Fruit fly (Drosophila melanogaster) whole organism, embryonic: ENCODE measurements around the gene CG4465.

ENCODE experiments used
- Atf-2 ChIP-seq: fragments of 200-800 bp; sonication (Bioruptor generic); optimal IDR thresholded peaks from 2 replicates; lab custom pipeline; 2016; ENCODE audit warnings: missing biosample characterization, missing genetic modification characterization
- Awh ChIP-seq: fragments of 200-800 bp; sonication (Bioruptor generic); IDR thresholded peaks from 2 replicates; pipeline ENCODE4, ENCODE4 v1.3.6; 2022; ENCODE audit warnings: missing biosample characterization, missing genetic modification characterization
- B-H2 ChIP-seq: fragments of 200-800 bp; sonication (Bioruptor generic); optimal IDR thresholded peaks from 2 replicates; lab custom pipeline; 2018; ENCODE audit warnings: missing biosample characterization, mild to moderate bottlenecking, missing genetic modification characterization
- Blimp-1 ChIP-seq: fragments of 200-800 bp; sonication (Bioruptor generic); optimal IDR thresholded peaks from 3 replicates; lab custom pipeline; 2018; ENCODE audit warnings: missing biosample characterization, missing genetic modification characterization, mild to moderate bottlenecking, moderate library complexity, missing genetic modification reagents
- CG10543 ChIP-seq: fragments of 200-800 bp; sonication (Bioruptor generic); optimal IDR thresholded peaks from 3 replicates; lab custom pipeline; 2017; ENCODE audit warnings: missing biosample characterization, mild to moderate bottlenecking, missing genetic modification characterization, moderate library complexity
- CG10654 ChIP-seq: fragments of 200-800 bp; sonication (Bioruptor generic); optimal IDR thresholded peaks from 2 replicates; lab custom pipeline; 2016; ENCODE audit warnings: missing biosample characterization, missing genetic modification characterization
- CG11247 ChIP-seq: fragments of 200-800 bp; sonication (Bioruptor generic); IDR thresholded peaks from 2 replicates; pipeline ENCODE4 v1.3.6; 2022; ENCODE audit warnings: missing biosample characterization, missing genetic modification characterization
- CG11456 ChIP-seq: fragments of 200-800 bp; sonication (Bioruptor generic); IDR thresholded peaks from 3 replicates; pipeline ENCODE4 v1.3.6; 2022; ENCODE audit warnings: missing biosample characterization, missing genetic modification characterization
- CG12236 ChIP-seq: fragments of 200-800 bp; sonication (Bioruptor generic); optimal IDR thresholded peaks from 2 replicates; lab custom pipeline; 2016; ENCODE audit warnings: missing biosample characterization, missing genetic modification characterization
- CG1602 ChIP-seq: fragments of 200-800 bp; sonication (Bioruptor generic); optimal IDR thresholded peaks from 3 replicates; lab custom pipeline; 2016; ENCODE audit warnings: missing biosample characterization, missing genetic modification characterization
- CG16815 ChIP-seq: fragments of 200-800 bp; sonication (Bioruptor generic); optimal IDR thresholded peaks from 3 replicates; lab custom pipeline; 2017; ENCODE audit warnings: missing biosample characterization, mild to moderate bottlenecking, missing genetic modification characterization
- CG17328 ChIP-seq: fragments of 200-800 bp; sonication (Bioruptor generic); IDR thresholded peaks from 2 replicates; pipeline ENCODE4 v1.3.6; 2022; ENCODE audit warnings: missing biosample characterization, missing genetic modification characterization
- CG2889 ChIP-seq: fragments of 200-800 bp; sonication (Bioruptor generic); IDR thresholded peaks from 3 replicates; pipeline ENCODE4 v1.3.6; 2022; ENCODE audit warnings: missing biosample characterization, missing genetic modification characterization
- CG3838 ChIP-seq: fragments of 200-800 bp; sonication (Bioruptor generic); optimal IDR thresholded peaks from 3 replicates; lab custom pipeline; 2016; ENCODE audit warnings: missing biosample characterization, missing genetic modification characterization
- CG8290 ChIP-seq, 3 experiments: fragments of 200-800 bp; sonication (Bioruptor generic); optimal IDR thresholded peaks; 2 replicates each; lab custom pipeline; 2016 to 2019; ENCODE audit warnings: missing biosample characterization in 3 of 3, missing genetic modification characterization in 3 of 3, mild to moderate bottlenecking in 2 of 3, moderate library complexity in 1 of 3
- CG8924 ChIP-seq: fragments of 200-800 bp; optimal IDR thresholded peaks from 3 replicates; lab custom pipeline; 2019; ENCODE audit warnings: missing biosample characterization, mild to moderate bottlenecking, missing genetic modification characterization, moderate library complexity
- CTCF ChIP-seq: fragments of 200-800 bp; sonication (Bioruptor generic); optimal IDR thresholded peaks from 2 replicates; lab custom pipeline; 2017; ENCODE audit warnings: missing biosample characterization, mild to moderate bottlenecking, missing genetic modification characterization, moderate library complexity
- Camta ChIP-seq: fragments of 200-800 bp; sonication (Bioruptor generic); optimal IDR thresholded peaks from 2 replicates; lab custom pipeline; 2016; ENCODE audit warnings: missing biosample characterization, missing genetic modification characterization
- Dad ChIP-seq: fragments of 200-800 bp; sonication (Bioruptor generic); optimal IDR thresholded peaks from 3 replicates; lab custom pipeline; 2016; ENCODE audit warnings: missing biosample characterization, missing genetic modification characterization
- Dek ChIP-seq: fragments of 200-800 bp; sonication (Bioruptor generic); optimal IDR thresholded peaks from 3 replicates; lab custom pipeline; 2019; ENCODE audit warnings: missing biosample characterization, mild to moderate bottlenecking, missing genetic modification characterization, moderate library complexity
- Kr ChIP-seq: fragments of 200-800 bp; sonication (Bioruptor generic); optimal IDR thresholded peaks from 2 replicates; lab custom pipeline; 2017; ENCODE audit warnings: missing biosample characterization, mild to moderate bottlenecking, missing genetic modification characterization
- Nf-YA ChIP-seq: fragments of 200-800 bp; sonication (Bioruptor generic); IDR thresholded peaks from 2 replicates; pipeline ENCODE4 v1.3.6; 2022; ENCODE audit warnings: missing biosample characterization, missing genetic modification characterization
- Rx ChIP-seq: fragments of 200-800 bp; sonication (Bioruptor generic); IDR thresholded peaks from 2 replicates; pipeline ENCODE4 v1.3.6; 2022; ENCODE audit warnings: missing biosample characterization, missing genetic modification characterization
- Side ChIP-seq: fragments of 200-800 bp; sonication (Bioruptor generic); optimal IDR thresholded peaks from 2 replicates; lab custom pipeline; 2016; ENCODE audit warnings: missing biosample characterization, missing genetic modification characterization
- Six4 ChIP-seq: fragments of 200-800 bp; sonication (Bioruptor generic); optimal IDR thresholded peaks from 2 replicates; lab custom pipeline; 2016; ENCODE audit warnings: missing biosample characterization, missing genetic modification characterization
- Sox100B ChIP-seq: fragments of 200-800 bp; sonication (Bioruptor generic); optimal IDR thresholded peaks from 3 replicates; lab custom pipeline; 2018; ENCODE audit warnings: missing biosample characterization, mild to moderate bottlenecking, missing genetic modification characterization
- Sry-δ ChIP-seq: fragments of 200-800 bp; sonication (Bioruptor generic); optimal IDR thresholded peaks from 2 replicates; lab custom pipeline; 2016; ENCODE audit warnings: missing biosample characterization, missing genetic modification characterization
- ab ChIP-seq: fragments of 200-800 bp; sonication (Bioruptor generic); optimal IDR thresholded peaks from 2 replicates; lab custom pipeline; 2016; ENCODE audit warnings: missing biosample characterization, missing genetic modification characterization
- cad ChIP-seq: fragments of >200 bp; optimal IDR thresholded peaks from 2 replicates; lab custom pipeline; 2017; ENCODE audit warnings: missing biosample characterization, missing genetic modification characterization
- chinmo ChIP-seq: fragments of 200-800 bp; sonication (Bioruptor generic); IDR thresholded peaks from 4 replicates; pipeline ENCODE4 v1.3.6; 2022; ENCODE audit warnings: missing biosample characterization, missing genetic modification characterization; ENCODE audit not compliant: partially characterized antibody
- ci ChIP-seq: fragments of 200-800 bp; sonication (Bioruptor generic); IDR thresholded peaks from 3 replicates; pipeline ENCODE4 v1.3.6; 2022; ENCODE audit warnings: missing biosample characterization, missing genetic modification characterization
- dmrt99B ChIP-seq: fragments of 200-800 bp; sonication (Bioruptor generic); optimal IDR thresholded peaks from 2 replicates; lab custom pipeline; 2018; ENCODE audit warnings: missing biosample characterization, mild to moderate bottlenecking, missing genetic modification characterization, moderate library complexity
- dpn ChIP-seq, 2 experiments: fragments of 200-800 bp; sonication (Bioruptor generic); optimal IDR thresholded peaks; 3 replicates each; lab custom pipeline; 2016; ENCODE audit warnings: missing biosample characterization in 2 of 2, missing genetic modification characterization in 2 of 2
- ftz-f1 ChIP-seq: fragments of 200-800 bp; sonication (Bioruptor generic); optimal IDR thresholded peaks from 2 replicates; lab custom pipeline; 2016; ENCODE audit warnings: missing biosample characterization, missing genetic modification characterization
- fu2 ChIP-seq: fragments of 200-800 bp; sonication (Bioruptor generic); optimal IDR thresholded peaks from 2 replicates; lab custom pipeline; 2016; ENCODE audit warnings: missing biosample characterization, missing genetic modification characterization
- gcm ChIP-seq: fragments of 200-800 bp; sonication (Bioruptor generic); optimal IDR thresholded peaks from 2 replicates; lab custom pipeline; 2019; ENCODE audit warnings: missing biosample characterization, mild to moderate bottlenecking, missing genetic modification characterization, moderate library complexity
- gro ChIP-seq: fragments of 200-800 bp; sonication (Bioruptor generic); optimal IDR thresholded peaks from 2 replicates; lab custom pipeline; 2016; ENCODE audit warnings: missing biosample characterization, missing genetic modification characterization
- gsb ChIP-seq: fragments of 200-800 bp; sonication (Bioruptor generic); IDR thresholded peaks from 2 replicates; pipeline ENCODE4 v1.3.6; 2022; ENCODE audit warnings: missing biosample characterization, missing genetic modification characterization
- gsb-n ChIP-seq: fragments of 200-800 bp; sonication (Bioruptor generic); optimal IDR thresholded peaks from 3 replicates; lab custom pipeline; 2018; ENCODE audit warnings: missing biosample characterization, mild to moderate bottlenecking, missing genetic modification characterization
- hbn ChIP-seq: fragments of 200-800 bp; sonication (Bioruptor generic); IDR thresholded peaks from 2 replicates; pipeline ENCODE4 v1.3.6; 2022; ENCODE audit warnings: missing biosample characterization, missing genetic modification characterization; ENCODE audit not compliant: partially characterized antibody
- ken ChIP-seq: fragments of 200-800 bp; sonication (Bioruptor generic); IDR thresholded peaks from 3 replicates; pipeline ENCODE4 v1.3.6; 2022; ENCODE audit warnings: missing biosample characterization, missing genetic modification characterization
- lmd ChIP-seq: fragments of 200-800 bp; sonication (Bioruptor generic); IDR thresholded peaks from 2 replicates; pipeline ENCODE4 v1.3.6; 2022; ENCODE audit warnings: missing biosample characterization, missing genetic modification characterization
- nerfin-1 ChIP-seq: fragments of 200-800 bp; sonication (Bioruptor generic); optimal IDR thresholded peaks from 3 replicates; lab custom pipeline; 2019; ENCODE audit warnings: missing biosample characterization, mild to moderate bottlenecking, missing genetic modification characterization, moderate library complexity
- phol ChIP-seq: fragments of 200-800 bp; sonication (Bioruptor generic); optimal IDR thresholded peaks from 3 replicates; lab custom pipeline; 2018; ENCODE audit warnings: missing biosample characterization, mild to moderate bottlenecking, missing genetic modification characterization, moderate library complexity
- pnt ChIP-seq: fragments of 200-800 bp; sonication (Bioruptor generic); optimal IDR thresholded peaks from 3 replicates; lab custom pipeline; 2016; ENCODE audit warnings: missing biosample characterization, missing genetic modification characterization
- sug ChIP-seq: fragments of 200-800 bp; optimal IDR thresholded peaks from 2 replicates; lab custom pipeline; 2019; ENCODE audit warnings: missing biosample characterization, mild to moderate bottlenecking, missing genetic modification characterization, moderate library complexity
- tll ChIP-seq, 2 experiments: fragments of 200-800 bp in 1 of 2; fragments of >200 bp in 1 of 2; sonication (Bioruptor generic) in 1 of 2; optimal IDR thresholded peaks; 2 replicates each; lab custom pipeline; 2017 to 2019; ENCODE audit warnings: missing biosample characterization in 2 of 2, missing genetic modification characterization in 2 of 2, mild to moderate bottlenecking in 1 of 2, moderate library complexity in 1 of 2
- vvl ChIP-seq: fragments of 200-800 bp; sonication (Bioruptor generic); IDR thresholded peaks from 2 replicates; pipeline ENCODE4 v1.3.6; 2022; ENCODE audit warnings: missing biosample characterization, missing genetic modification characterization
- wdn ChIP-seq: fragments of 200-800 bp; sonication (Bioruptor generic); IDR thresholded peaks from 2 replicates; pipeline ENCODE4 v1.3.6; 2022; ENCODE audit warnings: missing biosample characterization, missing genetic modification characterization
- wor ChIP-seq: fragments of 200-800 bp; sonication (Bioruptor generic); IDR thresholded peaks from 2 replicates; pipeline ENCODE4 v1.3.6; 2022; ENCODE audit warnings: missing biosample characterization, missing genetic modification characterization
- yki ChIP-seq: fragments of >200 bp; optimal IDR thresholded peaks from 3 replicates; lab custom pipeline; 2018
- zfh2 ChIP-seq: fragments of 200-800 bp; sonication (Bioruptor generic); optimal IDR thresholded peaks from 2 replicates; lab custom pipeline; 2016; ENCODE audit warnings: missing biosample characterization, missing genetic modification characterization

CG4465 gene

DNA sequence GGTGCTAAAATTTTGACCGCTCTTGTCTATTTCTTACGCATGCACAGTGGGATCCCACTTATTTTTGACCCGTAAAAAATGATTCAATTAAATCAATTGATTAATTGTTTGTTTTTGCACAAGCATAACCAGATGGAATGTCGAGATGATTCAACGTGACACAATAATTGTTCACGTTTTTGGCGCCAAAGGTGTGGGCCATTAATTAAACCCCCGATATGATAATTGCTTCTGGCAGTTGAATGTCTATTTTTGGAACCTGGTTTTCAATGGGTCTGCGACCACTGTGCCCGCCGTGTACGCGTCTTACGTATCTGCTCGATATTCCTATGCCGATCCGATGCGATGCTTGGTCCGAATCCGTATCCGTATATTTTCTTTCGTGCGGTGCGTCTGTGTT lies 25.6 kb downstream of the CG4465 start (continued):
- TF ChIP-seq lmd: peak; percentile 83
- no peak for TF ChIP-seq cad (GFP tag; lab: Kevin White, UChicago)
- 0 out of 2 replicates have a peak, but pooled peaks have one; percentile 30 for TF ChIP-seq Awh (GFP tag; lab: Robert Waterston, UW)
- peak; percentile 51 for TF ChIP-seq Sox100B (GFP tag; lab: Kevin White, UChicago)
- TF ChIP-seq Kr (GFP tag; lab: Kevin White, UChicago): no peak
- TF ChIP-seq gro (GFP tag; lab: Kevin White, UChicago): peak; percentile 26
- TF ChIP-seq vvl: peak; percentile 85
- peak; percentile 82 for TF ChIP-seq CG11456 (GFP tag; lab: Robert Waterston, UW)
- TF ChIP-seq fu2 (GFP tag; lab: Kevin White, UChicago): peak; percentile 18
- TF ChIP-seq nerfin-1 (tag; lab: Kevin White, UChicago): peak; percentile 59
- TF ChIP-seq Dek (tag; lab: Kevin White, UChicago): peak; percentile 32
- TF ChIP-seq Blimp-1 (GFP tag; lab: Kevin White, UChicago): no peak
- TF ChIP-seq CG8924: no peak
- no peak for TF ChIP-seq ftz-f1 (GFP tag; lab: Kevin White, UChicago)
- no peak for TF ChIP-seq yki (lab: Kevin White, UChicago)
- peak; percentile 42 for TF ChIP-seq Camta
- no peak for TF ChIP-seq ab (GFP tag; lab: Kevin White, UChicago)
- TF ChIP-seq Nf-YA (GFP tag; lab: Robert Waterston, UW): 0 out of 2 replicates have a peak, but pooled peaks have one; percentile 43
- peak; percentile 58; the same call in 1 of the 2 replicates for TF ChIP-seq CG17328 (GFP tag; lab: Robert Waterston, UW)
- TF ChIP-seq tll (GFP tag; optimal IDR thresholded peaks at IDR 0.05; lab: Kevin White, UChicago): peak in 1 of 2 experiments; percentile 27
- TF ChIP-seq CG12236 (GFP tag; lab: Kevin White, UChicago): peak; percentile 45
- peak; percentile 18 for TF ChIP-seq CTCF (GFP tag; lab: Kevin White, UChicago)
- no peak for TF ChIP-seq CG2889 (GFP tag; lab: Robert Waterston, UW)
- TF ChIP-seq dpn (GFP tag; optimal IDR thresholded peaks at IDR 0.05; lab: Kevin White, UChicago): peak; percentile 54 to 70
- TF ChIP-seq Six4: peak; percentile 72
- peak; percentile 80 for TF ChIP-seq dmrt99B (tag; lab: Kevin White, UChicago)
- TF ChIP-seq phol (tag; lab: Kevin White, UChicago): peak; percentile 76
- peak; percentile 75 for TF ChIP-seq zfh2 (GFP tag; lab: Kevin White, UChicago)
- peak; percentile 59 for TF ChIP-seq CG10654 (GFP tag; lab: Kevin White, UChicago)
- peak; percentile 50 for TF ChIP-seq CG16815 (GFP tag; lab: Kevin White, UChicago)
- TF ChIP-seq wdn (GFP tag; lab: Robert Waterston, UW): peak; percentile 59; the same call in 1 of the 2 replicates
- TF ChIP-seq hbn: no peak
- TF ChIP-seq chinmo (GFP tag; lab: Robert Waterston, UW): no peak
- TF ChIP-seq Side: peak; percentile 76
- TF ChIP-seq Dad (GFP tag; lab: Kevin White, UChicago): peak; percentile 71
- TF ChIP-seq CG11247: peak; percentile 65
- TF ChIP-seq wor (GFP tag; lab: Robert Waterston, UW): 0 out of 2 replicates have a peak, but pooled peaks have one; percentile 20
- TF ChIP-seq pnt (GFP tag; lab: Kevin White, UChicago): peak; percentile 69
- TF ChIP-seq Rx (GFP tag; lab: Robert Waterston, UW): peak; percentile 53
- peak; percentile 81 for TF ChIP-seq ci (GFP tag; lab: Robert Waterston, UW)
- TF ChIP-seq ken (GFP tag; lab: Robert Waterston, UW): peak; percentile 71; the same call in 1 of the 3 replicates
- peak; percentile 51 for TF ChIP-seq CG8290 (GFP tag; optimal IDR thresholded peaks at IDR 0.05; lab: Kevin White, UChicago)
- TF ChIP-seq CG8290 (tag; optimal IDR thresholded peaks at IDR 0.05; lab: Kevin White, UChicago): no peak
- TF ChIP-seq gcm: peak; percentile 55
- peak; percentile 69 for TF ChIP-seq Atf-2 (GFP tag; lab: Kevin White, UChicago)
- peak; percentile 45 for TF ChIP-seq CG1602 (GFP tag; lab: Kevin White, UChicago)
- no peak; the same call in 1 of the 2 replicates for TF ChIP-seq gsb
- TF ChIP-seq gsb-n (tag; lab: Kevin White, UChicago): peak; percentile 48
- TF ChIP-seq CG3838 (GFP tag; lab: Kevin White, UChicago): no peak
- peak; percentile 20 for TF ChIP-seq Sry-δ
- TF ChIP-seq CG10543 (GFP tag; lab: Kevin White, UChicago): peak; percentile 77
- peak; percentile 58 for TF ChIP-seq sug (tag; lab: Kevin White, UChicago)
- TF ChIP-seq B-H2 (GFP tag; lab: Kevin White, UChicago): peak; percentile 32
